Worm (Caenorhabditis elegans): ENCODE data around the gene srh-99.

- TF ChIP-seq nhr-41 (GFP tag; IDR thresholded peaks at IDR 0.05) (no peak), ama-1 (optimal IDR thresholded peaks at IDR 0.05) (no peak), saeg-2 (GFP tag; IDR thresholded peaks at IDR 0.05) (no peak), mdl-1 (tag; optimal IDR thresholded peaks at IDR 0.05) (no peak), tag-97 (GFP tag; IDR thresholded peaks at IDR 0.05) (no peak), lin-13 (GFP tag; optimal IDR thresholded peaks at IDR 0.05) (no peak), nhr-10 (tag; optimal IDR thresholded peaks at IDR 0.05) (no peak), ztf-11 (tag; optimal IDR thresholded peaks at IDR 0.05) (no peak), nhr-237 (tag; optimal IDR thresholded peaks at IDR 0.05) (no peak), zfp-3 (GFP tag; conservative IDR thresholded peaks at IDR 0.05) (no peak), ceh-82 (tag; optimal IDR thresholded peaks at IDR 0.05) (no peak)
Observed at ce11 chrII:3753598-3753997, 37.2 kb upstream of the srh-99 start, which contains the start of gene rcd-1.
